Worm (Caenorhabditis elegans) whole organism, L2 larva: Measurements from ENCODE around the gene osm-8.

Experiments used
- R02D3.7 ChIP-seq: fragments of 150-350 bp; optimal IDR thresholded peaks from 2 replicates; lab custom pipeline; 2014; ENCODE audit warnings: missing biosample characterization, missing genetic modification characterization
- alr-1 ChIP-seq: fragments of 150-350 bp; optimal IDR thresholded peaks from 2 replicates; lab custom pipeline; 2014; ENCODE audit warnings: missing biosample characterization, missing genetic modification characterization
- elt-1 ChIP-seq: fragments of 150-350 bp; optimal IDR thresholded peaks from 2 replicates; lab custom pipeline; 2014; ENCODE audit warnings: missing biosample characterization, missing genetic modification characterization
- lsy-2 ChIP-seq, 2 experiments: fragments of 150-350 bp in 1 of 2; sonication (generic microtip) in 1 of 2; optimal IDR thresholded peaks; 2 replicates each; lab custom pipeline; 2014 to 2017; ENCODE audit warnings: missing biosample characterization in 2 of 2, missing genetic modification characterization in 2 of 2
- mab-5 ChIP-seq: fragments of 150-350 bp; optimal IDR thresholded peaks from 2 replicates; lab custom pipeline; 2014; ENCODE audit warnings: missing biosample characterization, missing genetic modification characterization
- mbf-1 ChIP-seq: sonication (generic microtip); optimal IDR thresholded peaks from 2 replicates; lab custom pipeline; 2017; ENCODE audit warnings: missing biosample characterization, missing genetic modification characterization
- nhr-10 ChIP-seq: sonication (generic microtip); optimal IDR thresholded peaks from 2 replicates; lab custom pipeline; 2017; ENCODE audit warnings: missing biosample characterization, missing genetic modification characterization
- unc-39 ChIP-seq: fragments of 150-350 bp; optimal IDR thresholded peaks from 2 replicates; lab custom pipeline; 2014; ENCODE audit warnings: missing biosample characterization, missing genetic modification characterization
- zag-1 ChIP-seq: fragments of 150-350 bp; optimal IDR thresholded peaks from 2 replicates; lab custom pipeline; 2014; ENCODE audit warnings: missing biosample characterization, missing genetic modification characterization

ce11 chrII:7613241-7613782 lies 8.1 kb upstream of the osm-8 start, which contains the start of the genes oig-4 and R07G3.7:
- TF ChIP-seq zag-1 (tag; lab: Kevin White, UChicago) (no peak), mab-5 (tag; lab: Kevin White, UChicago) (no peak), unc-39 (tag; lab: Kevin White, UChicago) (no peak), elt-1 (tag; lab: Kevin White, UChicago) (no peak), R02D3.7 (tag; lab: Kevin White, UChicago) (no peak), alr-1 (tag; lab: Kevin White, UChicago) (no peak), nhr-10 (no peak), mbf-1 (tag; lab: Kevin White, UChicago) (no peak), lsy-2 (tag; optimal IDR thresholded peaks at IDR 0.05; lab: Kevin White, UChicago) (no peak)
